Worm (Caenorhabditis elegans): ENCODE measurements around the gene C36E8.6.

ce11 chrIII:3974503-3974902 is 13.4 kb upstream of the C36E8.6 start:
- peak; percentile 79 for TF ChIP-seq nfya-1 (tag; optimal IDR thresholded peaks at IDR 0.05)
- TF ChIP-seq ceh-30 (tag; optimal IDR thresholded peaks at IDR 0.05): no peak
- no peak for TF ChIP-seq ama-1 (optimal IDR thresholded peaks at IDR 0.05)
- TF ChIP-seq unc-55 (GFP tag; optimal IDR thresholded peaks at IDR 0.05): no peak
- no peak for TF ChIP-seq nhr-11 (tag; optimal IDR thresholded peaks at IDR 0.05)
- no peak for TF ChIP-seq hlh-15 (tag; optimal IDR thresholded peaks at IDR 0.05)
- TF ChIP-seq hlh-30 (tag; optimal IDR thresholded peaks at IDR 0.05; ENCODE audit: insufficient read depth): no peak
- TF ChIP-seq tbx-7 (tag; optimal IDR thresholded peaks at IDR 0.05): no peak
- no peak for TF ChIP-seq mec-3 (tag; optimal IDR thresholded peaks at IDR 0.05; ENCODE audit: borderline replicate concordance)
- no peak for TF ChIP-seq pqm-1 (tag; optimal IDR thresholded peaks at IDR 0.05)
- TF ChIP-seq dve-1 (tag; optimal IDR thresholded peaks at IDR 0.05): no peak
- no peak for TF ChIP-seq K09A11.1 (tag; optimal IDR thresholded peaks at IDR 0.05; ENCODE audit: insufficient read depth)
- no peak for TF ChIP-seq unc-42 (tag; optimal IDR thresholded peaks at IDR 0.05)
